Fruit fly (Drosophila melanogaster) whole organism: ENCODE measurements around the gene Ucp4C.

ENCODE experiments used
- CG8478 ChIP-seq: fragments of >200 bp; optimal IDR thresholded peaks from 2 replicates; lab custom pipeline; 2018; ENCODE audit warnings: inconsistent platforms
- Dll ChIP-seq: fragments of >200 bp; optimal IDR thresholded peaks from 2 replicates; lab custom pipeline; 2017
- pan ChIP-seq: fragments of >200 bp; optimal IDR thresholded peaks from 2 replicates; lab custom pipeline; 2017
- psq ChIP-seq: fragments of >200 bp; optimal IDR thresholded peaks from 2 replicates; lab custom pipeline; 2017
- usp ChIP-seq: fragments of >200 bp; optimal IDR thresholded peaks from 2 replicates; lab custom pipeline; 2017; ENCODE audit warnings: missing biosample characterization, missing genetic modification characterization, mixed read lengths

dm6 chr2L:5975601-5976000, 7.2 kb downstream of the Ucp4C start:
- TF ChIP-seq pan (lab: Kevin White, UChicago) (no peak), usp (GFP tag; lab: Kevin White, UChicago) (no peak), CG8478 (lab: Kevin White, UChicago) (no peak), psq (lab: Kevin White, UChicago) (no peak), Dll (lab: Kevin White, UChicago) (no peak)
